Fruit fly (Drosophila melanogaster) whole organism, pupa: Measurements from ENCODE around the gene CG43403.

ENCODE experiments used
- CG10348 ChIP-seq: fragments of 200-800 bp; sonication (Bioruptor generic); IDR thresholded peaks from 2 replicates; pipeline ENCODE4 v1.3.6; 2022; ENCODE audit warnings: missing biosample characterization, missing genetic modification characterization
- CG12605 ChIP-seq: fragments of 200-800 bp; sonication (Bioruptor generic); IDR thresholded peaks from 2 replicates; pipeline ENCODE4 v1.3.6; 2022; ENCODE audit warnings: missing biosample characterization, missing genetic modification characterization
- CG13204 ChIP-seq: fragments of 200-800 bp; sonication (Bioruptor generic); optimal IDR thresholded peaks from 2 replicates; lab custom pipeline; 2018; ENCODE audit warnings: missing biosample characterization, mild to moderate bottlenecking, missing genetic modification characterization, moderate library complexity
- CG14655 ChIP-seq: fragments of 200-800 bp; sonication (Bioruptor generic); optimal IDR thresholded peaks from 3 replicates; lab custom pipeline; 2017; ENCODE audit warnings: mild to moderate bottlenecking, missing biosample characterization, missing genetic modification reagents, missing genetic modification characterization
- CG15710 ChIP-seq: fragments of 200-800 bp; sonication (Bioruptor generic); optimal IDR thresholded peaks from 2 replicates; lab custom pipeline; 2018; ENCODE audit warnings: missing biosample characterization, mild to moderate bottlenecking, missing genetic modification characterization, moderate library complexity
- CG17806 ChIP-seq: fragments of 200-800 bp; sonication (Bioruptor generic); optimal IDR thresholded peaks from 2 replicates; lab custom pipeline; 2018; ENCODE audit warnings: missing biosample characterization, mild to moderate bottlenecking, missing genetic modification characterization, moderate library complexity
- CG32121 ChIP-seq: fragments of 200-800 bp; sonication (Bioruptor generic); IDR thresholded peaks from 2 replicates; pipeline ENCODE4 v1.3.6; 2022; ENCODE audit warnings: missing biosample characterization, missing genetic modification characterization
- CG34367 ChIP-seq: fragments of 200-800 bp; sonication (Bioruptor generic); optimal IDR thresholded peaks from 2 replicates; lab custom pipeline; 2018; ENCODE audit warnings: missing biosample characterization, mild to moderate bottlenecking, missing genetic modification characterization
- CG4496 ChIP-seq: fragments of 200-800 bp; sonication (Bioruptor generic); IDR thresholded peaks from 3 replicates; pipeline ENCODE4 v1.3.6; 2022; ENCODE audit warnings: missing biosample characterization, missing genetic modification characterization
- CG8159 ChIP-seq: fragments of 200-800 bp; sonication (Bioruptor generic); optimal IDR thresholded peaks from 3 replicates; lab custom pipeline; 2018; ENCODE audit warnings: missing biosample characterization, mild to moderate bottlenecking, missing genetic modification characterization, moderate library complexity
- CG8301 ChIP-seq: fragments of 200-800 bp; sonication (Bioruptor generic); optimal IDR thresholded peaks from 2 replicates; lab custom pipeline; 2018; ENCODE audit warnings: missing biosample characterization, mild to moderate bottlenecking, missing genetic modification characterization
- CG9948 ChIP-seq: fragments of 200-800 bp; sonication (Bioruptor generic); optimal IDR thresholded peaks from 2 replicates; lab custom pipeline; 2018; ENCODE audit warnings: missing biosample characterization, mild to moderate bottlenecking, missing genetic modification characterization, moderate library complexity
- D1 ChIP-seq: fragments of 200-800 bp; sonication (Bioruptor generic); optimal IDR thresholded peaks from 2 replicates; lab custom pipeline; 2018; ENCODE audit warnings: missing biosample characterization, mild to moderate bottlenecking, missing genetic modification characterization, moderate library complexity
- EcR ChIP-seq: fragments of 200-800 bp; sonication (Bioruptor generic); optimal IDR thresholded peaks from 3 replicates; lab custom pipeline; 2019; ENCODE audit warnings: missing biosample characterization, missing genetic modification characterization, mild to moderate bottlenecking, moderate library complexity, missing genetic modification reagents
- Ets98B ChIP-seq: fragments of 200-800 bp; sonication (Bioruptor generic); IDR thresholded peaks from 2 replicates; pipeline ENCODE4 v1.3.6; 2022; ENCODE audit warnings: missing biosample characterization, missing genetic modification characterization
- Pif1A ChIP-seq: fragments of 200-800 bp; sonication (Bioruptor generic); optimal IDR thresholded peaks from 3 replicates; lab custom pipeline; 2016; ENCODE audit warnings: missing biosample characterization, missing genetic modification characterization
- Pif1B ChIP-seq: fragments of 200-800 bp; sonication (Bioruptor generic); optimal IDR thresholded peaks from 3 replicates; lab custom pipeline; 2016; ENCODE audit warnings: missing biosample characterization, missing genetic modification characterization
- Snoo ChIP-seq: fragments of 200-800 bp; sonication (Bioruptor generic); optimal IDR thresholded peaks from 3 replicates; lab custom pipeline; 2017; ENCODE audit warnings: missing biosample characterization, mild to moderate bottlenecking, missing genetic modification characterization, inconsistent platforms
- fd96Ca ChIP-seq: fragments of 200-800 bp; sonication (Bioruptor generic); IDR thresholded peaks from 3 replicates; pipeline ENCODE4 v1.3.6; 2022; ENCODE audit warnings: missing biosample characterization, missing genetic modification characterization
- gl ChIP-seq: fragments of 200-800 bp; sonication (Bioruptor generic); optimal IDR thresholded peaks from 2 replicates; lab custom pipeline; 2018; ENCODE audit warnings: missing biosample characterization, mild to moderate bottlenecking, missing genetic modification characterization
- rn ChIP-seq: fragments of 200-800 bp; sonication (Bioruptor generic); IDR thresholded peaks from 2 replicates; pipeline ENCODE4 v1.3.6; 2022; ENCODE audit warnings: missing biosample characterization, missing genetic modification characterization

CG43403 gene

DNA sequence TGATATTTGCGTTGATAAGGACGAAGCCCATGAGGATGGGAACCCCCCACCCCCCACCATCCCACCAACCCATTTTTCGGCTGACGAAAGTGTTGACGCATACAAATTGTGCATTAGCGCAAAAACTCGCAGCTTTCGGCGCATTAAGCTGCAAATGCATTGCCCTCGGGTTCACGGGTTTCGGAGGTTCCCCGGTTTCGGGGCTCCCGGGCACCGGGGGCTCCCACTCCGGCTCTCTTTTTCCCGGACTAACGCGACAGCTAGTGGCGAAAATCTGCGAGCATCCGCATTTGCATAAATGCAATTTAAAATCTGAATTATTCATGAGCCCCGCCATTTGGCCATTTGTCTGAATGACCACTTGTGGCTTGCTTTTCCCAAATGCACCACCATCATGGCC is 7.5 kb downstream of the CG43403 start:
- no peak for TF ChIP-seq Pif1B
- no peak for TF ChIP-seq CG9948 (tag; lab: Kevin White, UChicago)

DNA sequence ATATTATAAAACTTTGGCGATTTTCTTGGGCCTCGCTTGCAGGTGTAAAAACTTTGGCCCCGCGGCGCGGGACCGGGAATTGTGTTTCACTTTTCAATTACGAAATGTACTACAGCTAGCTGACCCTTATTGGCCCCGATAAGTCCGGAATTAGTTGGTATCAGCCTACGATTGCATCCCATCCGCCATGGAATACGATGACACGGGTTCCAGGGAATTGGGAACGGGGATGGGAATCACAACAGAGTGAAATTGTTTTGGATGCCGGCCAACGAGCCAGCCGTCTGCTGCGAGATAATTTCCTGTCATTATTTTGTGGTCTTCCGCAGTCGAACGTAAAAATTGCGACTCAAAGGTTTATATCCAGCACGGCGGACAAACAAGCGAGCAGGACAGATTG is 8.8 kb downstream of the CG43403 start:
- TF ChIP-seq Snoo (no peak), CG32121 (no peak), gl (no peak), CG12605 (GFP tag; lab: Robert Waterston, UW) (no peak), CG9948 (tag; lab: Kevin White, UChicago) (no peak), CG10348 (no peak), EcR (GFP tag; lab: Kevin White, UChicago) (no peak)

DNA sequence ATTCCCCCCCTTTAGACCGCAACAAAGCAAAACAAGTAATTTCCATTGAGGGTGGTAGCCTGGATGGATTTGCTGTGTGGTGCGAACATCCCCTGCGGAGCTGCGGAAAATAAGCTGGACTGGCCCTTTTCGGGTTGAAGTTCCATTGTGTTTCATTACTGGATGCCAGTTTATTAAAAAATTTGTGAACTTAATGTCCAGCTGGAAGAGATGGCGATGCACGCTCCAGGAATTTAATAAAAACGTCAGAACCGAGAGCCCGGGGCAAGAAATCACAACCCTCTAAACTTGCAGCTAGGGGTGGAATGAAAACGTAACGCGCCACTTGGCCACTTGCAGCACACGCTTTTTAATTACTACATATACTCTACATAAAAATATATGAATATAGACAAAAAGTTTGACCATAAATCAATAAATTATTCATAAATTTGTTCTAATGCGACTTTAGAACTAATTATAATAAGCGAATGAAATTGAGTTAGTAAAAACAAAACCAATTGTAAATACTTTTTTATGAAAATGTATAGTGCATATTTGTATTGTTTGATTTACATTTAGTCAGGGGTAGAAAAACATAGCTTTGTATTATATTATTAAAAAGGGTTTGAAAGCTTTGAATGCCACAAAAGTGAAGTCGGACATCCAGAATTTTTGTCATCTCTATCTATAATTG is 16.5 kb downstream of the CG43403 start:
- no peak for TF ChIP-seq CG4496
- no peak for TF ChIP-seq CG15710
- TF ChIP-seq CG12605 (GFP tag; lab: Robert Waterston, UW), result no peak
- no peak for TF ChIP-seq fd96Ca (GFP tag; lab: Robert Waterston, UW)
- no peak for TF ChIP-seq CG14655 (GFP tag; lab: Kevin White, UChicago)
- no peak for TF ChIP-seq CG13204 (GFP tag; lab: Kevin White, UChicago)
- no peak for TF ChIP-seq CG17806 (tag; lab: Kevin White, UChicago)
- TF ChIP-seq CG8301, result no peak
- TF ChIP-seq rn (GFP tag; lab: Robert Waterston, UW), result no peak
- no peak for TF ChIP-seq CG8159 (tag; lab: Kevin White, UChicago)
- no peak for TF ChIP-seq CG34367 (tag; lab: Kevin White, UChicago)
- TF ChIP-seq CG10348, result no peak

DNA sequence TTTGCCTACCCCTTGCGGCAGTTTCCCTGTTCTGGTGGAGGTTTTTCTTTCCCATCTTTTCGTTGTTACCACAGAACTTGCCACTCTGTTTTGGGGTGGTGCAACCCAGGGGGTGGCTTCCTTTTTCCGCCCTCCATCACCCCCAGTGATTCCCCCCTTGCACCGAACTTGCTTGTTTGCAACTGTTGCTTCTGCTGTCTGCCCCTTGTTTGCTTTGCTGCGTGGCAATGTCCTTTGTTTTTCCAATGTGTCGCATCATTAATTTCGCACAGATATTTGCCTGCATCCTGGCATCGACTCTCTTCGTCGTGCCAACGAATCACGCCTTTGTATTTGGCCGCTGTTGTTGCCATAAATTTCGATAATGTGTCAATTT is 17.0 kb downstream of the CG43403 start:
- no peak for TF ChIP-seq CG12605 (GFP tag; lab: Robert Waterston, UW)
- TF ChIP-seq CG4496, result no peak
- no peak for TF ChIP-seq CG32121
- TF ChIP-seq Ets98B (GFP tag; lab: Robert Waterston, UW), result no peak
- no peak for TF ChIP-seq CG34367 (tag; lab: Kevin White, UChicago)
- TF ChIP-seq, all 21 proteins: peak for 0

DNA sequence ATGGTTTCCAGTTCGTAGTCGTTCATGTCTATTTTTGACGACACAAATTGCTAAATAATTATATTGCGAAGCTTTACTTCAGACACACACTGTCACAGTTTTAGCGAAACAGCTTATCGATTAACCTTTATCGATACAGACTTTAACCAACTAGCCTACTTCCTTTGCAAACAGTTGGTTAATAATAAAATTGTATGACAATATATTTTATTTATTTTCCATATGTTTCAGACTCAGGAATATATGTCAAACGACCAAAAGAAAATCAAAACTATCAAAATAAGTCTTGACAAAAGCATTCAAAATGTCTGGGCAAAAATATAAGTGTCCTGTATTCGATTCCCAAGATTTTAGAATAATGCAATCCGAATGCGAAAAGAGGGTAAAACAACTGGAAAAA is 27.6 kb downstream of the CG43403 start, which contains the start of the genes CG9962 and CG43851:
TSS of gene CG9962 (minus strand) at position 101 of the 400 bp plus-strand sequence.
TSS of gene CG43851 (plus strand) at position 267 of the 400 bp plus-strand sequence.
- TF ChIP-seq CG10348 (no peak), rn (GFP tag; lab: Robert Waterston, UW) (no peak), EcR (GFP tag; lab: Kevin White, UChicago) (no peak), CG17806 (tag; lab: Kevin White, UChicago) (no peak), CG8159 (tag; lab: Kevin White, UChicago) (no peak), Pif1A (GFP tag; lab: Kevin White, UChicago) (no peak), CG32121 (no peak), gl (no peak), fd96Ca (GFP tag; lab: Robert Waterston, UW) (no peak), Ets98B (GFP tag; lab: Robert Waterston, UW) (no peak), CG9948 (tag; lab: Kevin White, UChicago) (no peak), CG14655 (GFP tag; lab: Kevin White, UChicago) (no peak), Pif1B (no peak), CG34367 (tag; lab: Kevin White, UChicago) (no peak), CG4496 (no peak), D1 (tag; lab: Kevin White, UChicago) (no peak)

DNA sequence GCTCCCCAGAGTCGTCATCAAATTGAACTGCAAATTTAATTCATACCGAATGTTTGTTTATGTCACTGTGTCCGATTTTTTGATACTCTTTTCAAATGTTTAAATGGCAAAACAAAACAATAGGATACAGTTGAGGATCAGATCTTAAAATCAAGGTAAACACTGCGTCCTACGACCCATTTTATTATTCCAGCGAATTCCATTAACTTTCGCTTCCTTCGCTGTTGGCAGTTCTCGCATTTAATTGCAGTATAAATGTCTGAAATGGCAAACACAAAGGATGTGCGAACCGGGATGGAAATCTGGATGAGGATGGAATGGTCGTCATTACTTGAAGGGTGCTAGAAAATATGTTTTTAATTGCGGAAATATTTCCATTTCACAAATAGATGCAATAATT is 32.3 kb downstream of the CG43403 start, which contains the start of gene CG33125:
TSS of gene CG33125 (minus strand) at position 101 of the 400 bp plus-strand sequence.
- TF ChIP-seq Snoo (no peak), CG15710 (no peak)

DNA sequence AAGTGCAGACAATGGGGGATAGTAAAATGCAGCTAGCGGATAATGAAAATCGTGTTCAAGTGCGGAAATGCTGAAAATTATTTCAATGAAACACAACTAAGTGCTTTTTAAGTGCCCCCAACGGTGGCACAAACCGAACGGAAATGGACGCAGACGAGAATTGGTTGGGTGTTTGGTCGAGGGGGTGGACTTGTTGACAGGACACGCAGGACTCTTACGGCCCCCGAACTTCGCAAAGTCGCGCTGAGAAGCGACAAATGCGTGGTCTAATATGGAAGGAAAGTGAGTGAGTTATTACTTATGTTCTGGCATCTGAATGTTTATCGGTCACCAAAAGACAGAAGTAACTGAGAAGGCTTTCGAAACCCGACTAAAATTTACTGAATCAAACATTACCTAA is 32.8 kb downstream of the CG43403 start, which contains the start of gene Prosbeta4R1:
TSS of gene Prosbeta4R1 (plus strand) at position 301 of the 400 bp plus-strand sequence.
- TF ChIP-seq CG8301 (no peak), EcR (GFP tag; lab: Kevin White, UChicago) (no peak), rn (GFP tag; lab: Robert Waterston, UW) (no peak), D1 (tag; lab: Kevin White, UChicago) (no peak), fd96Ca (GFP tag; lab: Robert Waterston, UW) (no peak), Ets98B (GFP tag; lab: Robert Waterston, UW) (no peak), CG32121 (no peak), Snoo (no peak), CG12605 (GFP tag; lab: Robert Waterston, UW) (no peak), Pif1A (GFP tag; lab: Kevin White, UChicago) (no peak), CG9948 (tag; lab: Kevin White, UChicago) (no peak), Pif1B (no peak), CG34367 (tag; lab: Kevin White, UChicago) (no peak), CG15710 (no peak), CG10348 (no peak), CG8159 (tag; lab: Kevin White, UChicago) (no peak)
